Worm (Caenorhabditis elegans): ENCODE measurements around the gene C29A12.6.

Gene C29A12.6

ce11 chrV:10898107-10898506, 51.1 kb downstream of the C29A12.6 start, which contains the start of gene F32D8.7:
F32D8.7 (plus strand) TSS chrV:10898435.
- no peak for TF ChIP-seq dmd-4 (tag; optimal IDR thresholded peaks at IDR 0.05)
- no peak for TF ChIP-seq nhr-25 (tag; optimal IDR thresholded peaks at IDR 0.05)
- TF ChIP-seq snpc-4 (tag; optimal IDR thresholded peaks at IDR 0.05): no peak
- no peak for TF ChIP-seq ztf-11 (tag; optimal IDR thresholded peaks at IDR 0.05)
- TF ChIP-seq mab-5 (tag; optimal IDR thresholded peaks at IDR 0.05): no peak
- no peak for TF ChIP-seq C34F6.9 (tag; optimal IDR thresholded peaks at IDR 0.05)
- no peak for TF ChIP-seq ztf-4 (tag; optimal IDR thresholded peaks at IDR 0.05)
- no peak for TF ChIP-seq unc-62 (GFP tag; optimal IDR thresholded peaks at IDR 0.05)

- TF ChIP-seq ceh-16 (tag; optimal IDR thresholded peaks at IDR 0.05) (peak; percentile 24), dmd-4 (tag; optimal IDR thresholded peaks at IDR 0.05) (no peak), sma-9 (GFP tag; optimal IDR thresholded peaks at IDR 0.05) (no peak), sma-9 (tag; optimal IDR thresholded peaks at IDR 0.05) (no peak), unc-39 (tag; optimal IDR thresholded peaks at IDR 0.05) (no peak), nhr-25 (tag; optimal IDR thresholded peaks at IDR 0.05) (peak; percentile 34)
These were observed 51.6 kb downstream of the C29A12.6 start for ce11 chrV:10898629-10899028.

ce11 chrV:10901125-10901524, 54.1 kb downstream of the C29A12.6 start, which contains the start of gene spp-16:
spp-16 (minus strand) TSS chrV:10901303.
- TF ChIP-seq mab-5 (tag; optimal IDR thresholded peaks at IDR 0.05): no peak
- TF ChIP-seq fos-1 (tag; optimal IDR thresholded peaks at IDR 0.05): peak; percentile 37
